Fruit fly (Drosophila melanogaster): ENCODE measurements around the gene Tmtc1.

Gene Tmtc1

dm6 chr2L:2751904-2752459, 74.4 kb downstream of the Tmtc1 start, which contains the start of gene Bacc (continued):
- peak; percentile 84 for TF ChIP-seq CG12155 (GFP tag; optimal IDR thresholded peaks at IDR 0.05)
- TF ChIP-seq CG17359 (tag; optimal IDR thresholded peaks at IDR 0.05) = peak; percentile 86
- peak; percentile 31 for TF ChIP-seq CG15073 (GFP tag; optimal IDR thresholded peaks at IDR 0.05)
- no peak for TF ChIP-seq C15 (GFP tag; IDR thresholded peaks at IDR 0.05)
- TF ChIP-seq dpn (GFP tag; optimal IDR thresholded peaks at IDR 0.05) = peak; percentile 87 to 91
- peak; percentile 90 for TF ChIP-seq dmrt99B (tag; optimal IDR thresholded peaks at IDR 0.05)
- no peak for TF ChIP-seq chm (GFP tag; IDR thresholded peaks at IDR 0.05)
- TF ChIP-seq NFAT (GFP tag; IDR thresholded peaks at IDR 0.05) = no peak
- TF ChIP-seq Tbp (GFP tag; optimal IDR thresholded peaks at IDR 0.05) = no peak
- TF ChIP-seq dmrt11E (tag; optimal IDR thresholded peaks at IDR 0.05) = peak; percentile 64
- TF ChIP-seq ap (GFP tag; IDR thresholded peaks at IDR 0.05) = no peak
- no peak for TF ChIP-seq CG14014 (GFP tag; IDR thresholded peaks at IDR 0.05)
- TF ChIP-seq CG10431 (GFP tag; optimal IDR thresholded peaks at IDR 0.05) = peak; percentile 70
- peak; percentile 83 for TF ChIP-seq slp2 (GFP tag; optimal IDR thresholded peaks at IDR 0.05)
- peak; percentile 84 for TF ChIP-seq CG15011 (GFP tag; optimal IDR thresholded peaks at IDR 0.05)
- no peak for TF ChIP-seq gsb (GFP tag; IDR thresholded peaks at IDR 0.05)
- peak; percentile 82 for TF ChIP-seq vfl (GFP tag; optimal IDR thresholded peaks at IDR 0.05)
- TF ChIP-seq CG33557 (GFP tag; optimal IDR thresholded peaks at IDR 0.05) = peak; percentile 38
- TF ChIP-seq ato (GFP tag; IDR thresholded peaks at IDR 0.05; ENCODE audit: partially characterized antibody) = no peak
- peak; percentile 81 for TF ChIP-seq sqz (GFP tag; optimal IDR thresholded peaks at IDR 0.05)
- TF ChIP-seq CG14965 (GFP tag; optimal IDR thresholded peaks at IDR 0.05; ENCODE audit: borderline replicate concordance) = peak; percentile 36
- peak; percentile 88 for TF ChIP-seq CG2712 (tag; optimal IDR thresholded peaks at IDR 0.05)
- TF ChIP-seq CG8089 (GFP tag; optimal IDR thresholded peaks at IDR 0.05) = peak; percentile 89
- peak; percentile 79 for TF ChIP-seq CG15514 (GFP tag; optimal IDR thresholded peaks at IDR 0.05)
- no peak for TF ChIP-seq pan (optimal IDR thresholded peaks at IDR 0.05)
- TF ChIP-seq pan (GFP tag; optimal IDR thresholded peaks at IDR 0.05 in 1 of 2, IDR thresholded peaks at IDR 0.05 in 1 of 2) = no peak
- TF ChIP-seq Mes4 (GFP tag; optimal IDR thresholded peaks at IDR 0.05) = peak; percentile 79
- peak; percentile 53 for TF ChIP-seq cg (GFP tag; optimal IDR thresholded peaks at IDR 0.05)
- peak; percentile 77 for TF ChIP-seq Dek (tag; optimal IDR thresholded peaks at IDR 0.05)
- TF ChIP-seq CTCF (GFP tag; optimal IDR thresholded peaks at IDR 0.05) = peak; percentile 37
- peak; percentile 58 for TF ChIP-seq chn (GFP tag; optimal IDR thresholded peaks at IDR 0.05)
- TF ChIP-seq fu2 (GFP tag; optimal IDR thresholded peaks at IDR 0.05) = peak; percentile 87
- peak; percentile 16 for TF ChIP-seq CG7928 (GFP tag; optimal IDR thresholded peaks at IDR 0.05)
- TF ChIP-seq kah (GFP tag; optimal IDR thresholded peaks at IDR 0.05) = peak; percentile 73
- TF ChIP-seq fd3F (GFP tag; optimal IDR thresholded peaks at IDR 0.05) = peak; percentile 82
- peak; percentile 94 for TF ChIP-seq Hmr (GFP tag; optimal IDR thresholded peaks at IDR 0.05)
- no peak for TF ChIP-seq Doc2 (GFP tag; IDR thresholded peaks at IDR 0.05)
- no peak for TF ChIP-seq nerfin-2 (GFP tag; IDR thresholded peaks at IDR 0.05; ENCODE audit: partially characterized antibody)
- no peak for TF ChIP-seq ranshi (GFP tag; IDR thresholded peaks at IDR 0.05)
- no peak for TF ChIP-seq CG17912 (GFP tag; optimal IDR thresholded peaks at IDR 0.05)
- no peak for TF ChIP-seq eve (GFP tag; optimal IDR thresholded peaks at IDR 0.05)
- peak; percentile 59 for TF ChIP-seq Hey (tag; optimal IDR thresholded peaks at IDR 0.05)
- TF ChIP-seq pzg (GFP tag; optimal IDR thresholded peaks at IDR 0.05) = no peak
- TF ChIP-seq bsh (GFP tag; optimal IDR thresholded peaks at IDR 0.05) = peak; percentile 79 to 99
- peak; percentile 45 for TF ChIP-seq zen (tag; optimal IDR thresholded peaks at IDR 0.05)
- TF ChIP-seq Sox100B (GFP tag; optimal IDR thresholded peaks at IDR 0.05) = peak; percentile 92
- TF ChIP-seq Taf1 (GFP tag; IDR thresholded peaks at IDR 0.05) = no peak
- TF ChIP-seq CG10543 (GFP tag; optimal IDR thresholded peaks at IDR 0.05) = peak; percentile 74
- no peak for TF ChIP-seq toy (GFP tag; IDR thresholded peaks at IDR 0.05)
- no peak for TF ChIP-seq CG32767 (GFP tag; IDR thresholded peaks at IDR 0.05)
- peak; percentile 72 for TF ChIP-seq dm (GFP tag; optimal IDR thresholded peaks at IDR 0.05)
